Worm (Caenorhabditis elegans): ENCODE results near the gene ZK105.6.

Gene ZK105.6

DNA sequence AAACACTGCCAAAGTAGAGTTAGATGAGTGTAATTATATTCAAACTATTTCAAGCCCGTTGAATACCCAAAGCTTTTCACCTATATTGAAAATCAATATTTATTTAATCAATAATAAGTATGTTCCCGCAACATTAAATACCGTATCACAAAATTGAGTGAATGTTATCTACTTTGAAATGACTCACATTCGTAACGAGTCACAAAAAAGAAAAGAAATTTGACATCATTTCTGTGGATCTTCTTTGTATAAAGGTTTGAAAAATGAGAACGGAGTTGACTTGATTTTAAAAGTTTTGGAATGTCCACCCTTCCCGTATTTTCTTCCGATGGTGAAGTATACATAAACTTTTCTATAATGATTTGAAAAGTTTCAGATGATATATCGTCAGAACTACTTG is 11.5 kb upstream of the ZK105.6 start, which contains the start of gene srr-10:
Gene srr-10 (plus strand): TSS at position 301 of the 400 bp plus-strand sequence.
- TF ChIP-seq efl-3 (GFP tag; optimal IDR thresholded peaks at IDR 0.05) = no peak
- no peak for TF ChIP-seq efl-1 (optimal IDR thresholded peaks at IDR 0.05)
- peak in 1 of 2 experiments; percentile 34 for TF ChIP-seq efl-1 (GFP tag; optimal IDR thresholded peaks at IDR 0.05 in 1 of 2)

- TF ChIP-seq lin-35 (GFP tag; optimal IDR thresholded peaks at IDR 0.05) (peak; percentile 96 to 98), hlh-17 (GFP tag; optimal IDR thresholded peaks at IDR 0.05; ENCODE audit: borderline replicate concordance) (no peak), pax-3 (tag; optimal IDR thresholded peaks at IDR 0.05) (no peak), nhr-11 (tag; optimal IDR thresholded peaks at IDR 0.05) (peak; percentile 4), skn-1 (tag; optimal IDR thresholded peaks at IDR 0.05) (peak; percentile 91), zag-1 (tag; optimal IDR thresholded peaks at IDR 0.05) (no peak), jun-1 (tag; optimal IDR thresholded peaks at IDR 0.05) (peak; percentile 63), lin-15B (tag; optimal IDR thresholded peaks at IDR 0.05) (peak; percentile 43), efl-1 (optimal IDR thresholded peaks at IDR 0.05) (peak; percentile 83 to 96), efl-1 (GFP tag; optimal IDR thresholded peaks at IDR 0.05 in 1 of 2) (peak; percentile 96 to 99), dpl-1 (GFP tag; optimal IDR thresholded peaks at IDR 0.05) (peak; percentile 92 to 95 (median 93)), snpc-4 (tag; optimal IDR thresholded peaks at IDR 0.05) (peak; percentile 38), fkh-8 (tag; optimal IDR thresholded peaks at IDR 0.05) (peak; percentile 52), zip-4 (GFP tag; optimal IDR thresholded peaks at IDR 0.05) (peak; percentile 65), aly-2 (tag; optimal IDR thresholded peaks at IDR 0.05) (peak; percentile 2), lin-14 (GFP tag; optimal IDR thresholded peaks at IDR 0.05) (peak; percentile 70), dsc-1 (tag; optimal IDR thresholded peaks at IDR 0.05) (peak; percentile 44), fos-1 (tag; optimal IDR thresholded peaks at IDR 0.05) (peak; percentile 58), rnt-1 (tag; optimal IDR thresholded peaks at IDR 0.05) (peak; percentile 63), lin-39 (tag; optimal IDR thresholded peaks at IDR 0.05) (no peak), pqm-1 (tag; optimal IDR thresholded peaks at IDR 0.05) (no peak), ceh-82 (tag; optimal IDR thresholded peaks at IDR 0.05) (peak; percentile 35 to 85 (median 62)), isw-1 (GFP tag; IDR thresholded peaks at IDR 0.05) (peak; percentile 56), F16B12.6 (tag; optimal IDR thresholded peaks at IDR 0.05) (peak; percentile 5), C16A3.4 (tag; optimal IDR thresholded peaks at IDR 0.05) (peak; percentile 64), unc-86 (tag; optimal IDR thresholded peaks at IDR 0.05) (peak; percentile 58), nhr-20 (tag; optimal IDR thresholded peaks at IDR 0.05) (peak; percentile 57), irx-1 (tag; optimal IDR thresholded peaks at IDR 0.05) (peak; percentile 26), mdl-1 (tag; optimal IDR thresholded peaks at IDR 0.05) (peak in 1 of 2 experiments; percentile 67), nhr-19 (GFP tag; conservative IDR thresholded peaks at IDR 0.05) (peak; percentile 42), unc-130 (tag; optimal IDR thresholded peaks at IDR 0.05) (peak; percentile 13), C34B4.2 (tag; optimal IDR thresholded peaks at IDR 0.05) (no peak), swsn-7 (tag; optimal IDR thresholded peaks at IDR 0.05) (peak; percentile 62), mep-1 (tag; optimal IDR thresholded peaks at IDR 0.05) (no peak), nhr-71 (tag; optimal IDR thresholded peaks at IDR 0.05) (peak; percentile 78), Y116A8C.19 (tag; optimal IDR thresholded peaks at IDR 0.05; ENCODE audit: borderline replicate concordance) (no peak), tbx-2 (tag; optimal IDR thresholded peaks at IDR 0.05) (peak; percentile 65), lsy-2 (tag; optimal IDR thresholded peaks at IDR 0.05) (peak; percentile 53 to 85), sup-37 (GFP tag; optimal IDR thresholded peaks at IDR 0.05) (no peak), aha-1 (tag; optimal IDR thresholded peaks at IDR 0.05) (no peak), mab-9 (GFP tag; IDR thresholded peaks at IDR 0.05) (no peak), blmp-1 (tag; optimal IDR thresholded peaks at IDR 0.05) (peak; percentile 60), lir-3 (tag; optimal IDR thresholded peaks at IDR 0.05; ENCODE audit: poor library complexity) (peak; percentile 18), snu-23 (GFP tag; optimal IDR thresholded peaks at IDR 0.05) (peak; percentile 74), xbp-1 (tag; optimal IDR thresholded peaks at IDR 0.05) (peak; percentile 70), elt-3 (tag; optimal IDR thresholded peaks at IDR 0.05) (peak in 2 of 6 experiments; percentile 15 to 59), nhr-85 (tag) (peak; percentile 80), lin-13 (GFP tag; optimal IDR thresholded peaks at IDR 0.05) (peak; percentile 9), fkh-10 (GFP tag; optimal IDR thresholded peaks at IDR 0.05) (peak; percentile 3), nhr-47 (tag; optimal IDR thresholded peaks at IDR 0.05) (peak; percentile 68)
Measured at ce11 chrV:7734909-7735308, 11.0 kb upstream of the ZK105.6 start, which contains the start of gene clic-1. clic-1 (minus strand) TSS chrV:7734911.

Data from whole organism, L1 larva.